Worm (Caenorhabditis elegans) whole organism, late embryonic: Measurements from ENCODE around the gene T27A10.5.

ENCODE experiments used
- C08G9.2 ChIP-seq: sonication (generic microtip); optimal IDR thresholded peaks from 2 replicates; lab custom pipeline; 2016; ENCODE audit warnings: mild to moderate bottlenecking, missing genetic modification characterization, moderate library complexity, missing compliant biosample characterization
- F13H6.1 ChIP-seq: sonication (generic microtip); optimal IDR thresholded peaks from 2 replicates; lab custom pipeline; 2016; ENCODE audit warnings: missing genetic modification characterization, missing compliant biosample characterization
- ceh-18 ChIP-seq: sonication (generic microtip); optimal IDR thresholded peaks from 2 replicates; lab custom pipeline; 2016; ENCODE audit warnings: missing genetic modification characterization, missing compliant biosample characterization
- ceh-22 ChIP-seq: sonication (generic microtip); optimal IDR thresholded peaks from 2 replicates; lab custom pipeline; 2017; ENCODE audit warnings: missing biosample characterization, missing genetic modification characterization
- ceh-45 ChIP-seq: fragments of 200-800 bp; sonication (Bioruptor generic); IDR thresholded peaks from 2 replicates; pipeline ENCODE4 v1.3.6; 2022; ENCODE audit warnings: missing genetic modification reagents, missing genetic modification characterization, missing compliant biosample characterization
- nfya-1 ChIP-seq: sonication (generic microtip); optimal IDR thresholded peaks from 2 replicates; lab custom pipeline; 2017; ENCODE audit warnings: missing genetic modification characterization, mild to moderate bottlenecking, missing compliant biosample characterization, antibody characterized with exemption, moderate library complexity
- pag-3 ChIP-seq: sonication (generic microtip); optimal IDR thresholded peaks from 2 replicates; lab custom pipeline; 2016; ENCODE audit warnings: missing compliant biosample characterization, missing genetic modification characterization, borderline replicate concordance
- pax-1 ChIP-seq: fragments of 150-350 bp; optimal IDR thresholded peaks from 2 replicates; lab custom pipeline; 2014; ENCODE audit warnings: missing biosample characterization, missing genetic modification characterization
- unc-55 ChIP-seq: sonication (generic microtip); optimal IDR thresholded peaks from 2 replicates; lab custom pipeline; 2017; ENCODE audit warnings: missing biosample characterization, missing genetic modification reagents, missing genetic modification characterization

DNA sequence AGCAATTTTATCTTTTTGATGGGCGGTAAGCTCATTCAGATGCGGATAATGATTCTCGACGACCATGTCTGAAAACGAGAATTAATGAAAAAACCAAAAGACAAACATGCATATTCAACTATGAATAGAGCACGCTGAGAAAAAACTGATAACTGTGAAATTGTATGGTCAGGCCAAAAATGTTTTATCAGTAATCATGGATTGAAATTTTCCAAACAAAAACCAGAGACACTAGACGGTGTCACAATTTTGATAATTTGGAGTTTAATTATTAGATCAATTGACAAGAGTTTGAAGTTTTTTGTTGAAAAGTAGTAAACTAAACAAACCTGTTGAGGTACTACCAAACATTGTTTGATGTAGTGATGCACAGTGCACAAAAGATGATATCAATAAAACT is 27.0 kb upstream of the T27A10.5 start, which contains the start of gene cgr-1:
- TF ChIP-seq unc-55 (GFP tag; lab: Kevin White, UChicago): no peak
- no peak for TF ChIP-seq F13H6.1
- no peak for TF ChIP-seq C08G9.2 (tag; lab: Kevin White, UChicago)
- no peak for TF ChIP-seq ceh-18
- TF ChIP-seq ceh-45: no peak
- no peak for TF ChIP-seq ceh-22 (tag; lab: Kevin White, UChicago)
- no peak for TF ChIP-seq pax-1 (tag; lab: Kevin White, UChicago)
- no peak for TF ChIP-seq nfya-1 (tag; lab: Kevin White, UChicago)
- TF ChIP-seq pag-3 (tag; lab: Kevin White, UChicago): no peak
